Fruit fly (Drosophila melanogaster) whole organism, embryonic: ENCODE results near the gene CG4497.

ENCODE experiments used
- Antp ChIP-seq: fragments of 200-800 bp; sonication (Bioruptor generic); optimal IDR thresholded peaks from 3 replicates; lab custom pipeline; 2016; ENCODE audit warnings: missing biosample characterization, missing genetic modification characterization
- Asciz ChIP-seq: fragments of 200-800 bp; sonication (Bioruptor generic); optimal IDR thresholded peaks from 2 replicates; lab custom pipeline; 2017; ENCODE audit warnings: missing biosample characterization, mild to moderate bottlenecking, missing genetic modification characterization, missing genetic modification reagents
- BEAF-32 ChIP-seq: fragments of 200-800 bp; sonication (Bioruptor generic); optimal IDR thresholded peaks from 3 replicates; lab custom pipeline; 2017; ENCODE audit warnings: missing biosample characterization, missing genetic modification characterization, mild to moderate bottlenecking, moderate library complexity, missing genetic modification reagents
- Bteb2 ChIP-seq: fragments of 200-800 bp; sonication (Bioruptor generic); optimal IDR thresholded peaks from 2 replicates; lab custom pipeline; 2016; ENCODE audit warnings: missing biosample characterization, missing genetic modification characterization
- CG10366 ChIP-seq: fragments of 200-800 bp; sonication (Bioruptor generic); IDR thresholded peaks from 2 replicates; pipeline ENCODE4 v1.3.6; 2022; ENCODE audit warnings: missing biosample characterization, missing genetic modification characterization
- CG12219 ChIP-seq: fragments of 200-800 bp; sonication (Bioruptor generic); optimal IDR thresholded peaks from 3 replicates; lab custom pipeline; 2018; ENCODE audit warnings: missing biosample characterization, mild to moderate bottlenecking, missing genetic modification characterization
- CG13287 ChIP-seq: fragments of 200-800 bp; sonication (Bioruptor generic); IDR thresholded peaks from 2 replicates; pipeline ENCODE4 v1.3.6; 2022; ENCODE audit warnings: missing biosample characterization, missing genetic modification characterization; ENCODE audit not compliant: partially characterized antibody
- CG14441 ChIP-seq: fragments of 200-800 bp; sonication (Bioruptor generic); IDR thresholded peaks from 2 replicates; pipeline ENCODE4 v1.3.6; 2022; ENCODE audit warnings: missing biosample characterization, missing genetic modification characterization
- CG17361 ChIP-seq: fragments of 200-800 bp; sonication (Bioruptor generic); IDR thresholded peaks from 3 replicates; pipeline ENCODE4 v1.3.6; 2022; ENCODE audit warnings: missing biosample characterization, missing genetic modification characterization
- CG2129 ChIP-seq: fragments of 200-800 bp; sonication (Bioruptor generic); IDR thresholded peaks from 2 replicates; pipeline ENCODE4 v1.3.6; 2022; ENCODE audit warnings: missing biosample characterization, missing genetic modification characterization; ENCODE audit not compliant: partially characterized antibody
- CG32772 ChIP-seq: fragments of 200-800 bp; sonication (Bioruptor generic); IDR thresholded peaks from 2 replicates; pipeline ENCODE4 v1.3.6; 2022; ENCODE audit warnings: missing biosample characterization, missing genetic modification characterization
- CG33213 ChIP-seq: fragments of 200-800 bp; sonication (Bioruptor generic); optimal IDR thresholded peaks from 3 replicates; lab custom pipeline; 2016; ENCODE audit warnings: missing biosample characterization, missing genetic modification characterization
- CG6689 ChIP-seq: fragments of 200-800 bp; sonication (Bioruptor generic); IDR thresholded peaks from 2 replicates; pipeline ENCODE4 v1.3.6; 2022; ENCODE audit warnings: missing biosample characterization, missing genetic modification characterization
- CG6813 ChIP-seq: fragments of 200-800 bp; sonication (Bioruptor generic); optimal IDR thresholded peaks from 2 replicates; lab custom pipeline; 2017; ENCODE audit warnings: missing biosample characterization, missing genetic modification characterization, mild to moderate bottlenecking, moderate library complexity, missing genetic modification reagents
- CG7839 ChIP-seq: fragments of 200-800 bp; sonication (Bioruptor generic); optimal IDR thresholded peaks from 3 replicates; lab custom pipeline; 2018; ENCODE audit warnings: missing biosample characterization, mild to moderate bottlenecking, missing genetic modification characterization, moderate library complexity
- CG8478 ChIP-seq: fragments of >200 bp; optimal IDR thresholded peaks from 2 replicates; lab custom pipeline; 2018
- Dfd ChIP-seq, 2 experiments: fragments of >200 bp; optimal IDR thresholded peaks; 2 replicates each; lab custom pipeline; 2017; ENCODE audit warnings: missing biosample characterization in 2 of 2, missing genetic modification characterization in 2 of 2
- Dref ChIP-seq: fragments of 200-800 bp; sonication (Bioruptor generic); IDR thresholded peaks from 2 replicates; pipeline ENCODE4 v1.3.6; 2022; ENCODE audit warnings: missing biosample characterization, missing genetic modification characterization
- Eip74EF ChIP-seq, 2 experiments: fragments of 200-800 bp in 1 of 2; fragments of >200 bp in 1 of 2; sonication (Bioruptor generic) in 1 of 2; optimal IDR thresholded peaks; 2 replicates each; lab custom pipeline; 2017 to 2019; ENCODE audit warnings: missing biosample characterization in 2 of 2, missing genetic modification characterization in 2 of 2, mild to moderate bottlenecking in 1 of 2, moderate library complexity in 1 of 2
- GATAe ChIP-seq: fragments of 200-800 bp; sonication (Bioruptor generic); conservative IDR thresholded peaks from 2 replicates; pipeline ENCODE4 v1.3.6; 2022; ENCODE audit warnings: missing biosample characterization, missing genetic modification characterization
- H15 ChIP-seq: fragments of 200-800 bp; sonication (Bioruptor generic); IDR thresholded peaks from 3 replicates; pipeline ENCODE4 v1.3.6; 2022; ENCODE audit warnings: missing biosample characterization, missing genetic modification characterization
- HmgD ChIP-seq: fragments of 200-800 bp; sonication (Bioruptor generic); optimal IDR thresholded peaks from 3 replicates; lab custom pipeline; 2016; ENCODE audit warnings: missing biosample characterization, missing genetic modification characterization
- HmgZ ChIP-seq: fragments of 200-800 bp; sonication (Bioruptor generic); optimal IDR thresholded peaks from 2 replicates; lab custom pipeline; 2018; ENCODE audit warnings: missing biosample characterization, mild to moderate bottlenecking, missing genetic modification characterization
- Hmr ChIP-seq: fragments of 200-800 bp; sonication (Bioruptor generic); optimal IDR thresholded peaks from 3 replicates; lab custom pipeline; 2017; ENCODE audit warnings: mild to moderate bottlenecking, missing biosample characterization, missing genetic modification reagents, missing genetic modification characterization
- Hmx ChIP-seq: fragments of 200-800 bp; sonication (Bioruptor generic); optimal IDR thresholded peaks from 2 replicates; lab custom pipeline; 2016; ENCODE audit warnings: missing biosample characterization, missing genetic modification characterization
- Hr51 ChIP-seq, 2 experiments: fragments of 200-800 bp; sonication (Bioruptor generic); optimal IDR thresholded peaks; 2 replicates in 1 of 2; 3 replicates in 1 of 2; lab custom pipeline; 2016 to 2018; ENCODE audit warnings: missing biosample characterization in 2 of 2, missing genetic modification characterization in 2 of 2, mild to moderate bottlenecking in 1 of 2, moderate library complexity in 1 of 2
- MTF-1 ChIP-seq: fragments of 200-800 bp; sonication (Bioruptor generic); optimal IDR thresholded peaks from 2 replicates; lab custom pipeline; 2018; ENCODE audit warnings: missing biosample characterization, mild to moderate bottlenecking, missing genetic modification characterization, borderline replicate concordance
- Meics ChIP-seq: fragments of 200-800 bp; sonication (Bioruptor generic); optimal IDR thresholded peaks from 2 replicates; lab custom pipeline; 2017; ENCODE audit warnings: missing biosample characterization, mild to moderate bottlenecking, missing genetic modification characterization
- Mrtf ChIP-seq: fragments of 200-800 bp; sonication (Bioruptor generic); IDR thresholded peaks from 3 replicates; pipeline ENCODE4 v1.3.6; 2022; ENCODE audit warnings: missing biosample characterization, missing genetic modification characterization
- NFAT ChIP-seq: fragments of 200-800 bp; sonication (Bioruptor generic); IDR thresholded peaks from 2 replicates; pipeline ENCODE4 v1.3.6; 2022; ENCODE audit warnings: missing biosample characterization, missing genetic modification characterization
- NK7.1 ChIP-seq: fragments of 200-800 bp; sonication (Bioruptor generic); optimal IDR thresholded peaks from 3 replicates; lab custom pipeline; 2016; ENCODE audit warnings: missing biosample characterization, missing genetic modification characterization
- Nf-YC ChIP-seq: fragments of 200-800 bp; optimal IDR thresholded peaks from 3 replicates; lab custom pipeline; 2019; ENCODE audit warnings: missing biosample characterization, mild to moderate bottlenecking, missing genetic modification characterization, moderate library complexity
- al ChIP-seq: fragments of 200-800 bp; sonication (Bioruptor generic); IDR thresholded peaks from 2 replicates; pipeline ENCODE4 v1.3.6; 2022; ENCODE audit warnings: missing biosample characterization, missing genetic modification characterization
- ash1 ChIP-seq: fragments of 200-800 bp; sonication (Bioruptor generic); optimal IDR thresholded peaks from 2 replicates; lab custom pipeline; 2018; ENCODE audit warnings: missing biosample characterization, mild to moderate bottlenecking, missing genetic modification characterization
- bigmax ChIP-seq: fragments of 200-800 bp; sonication (Bioruptor generic); optimal IDR thresholded peaks from 2 replicates; lab custom pipeline; 2018; ENCODE audit warnings: missing biosample characterization, mild to moderate bottlenecking, missing genetic modification characterization
- bsh ChIP-seq, 2 experiments: fragments of 200-800 bp; sonication (Bioruptor generic); optimal IDR thresholded peaks; 2 replicates each; lab custom pipeline; 2017 to 2018; ENCODE audit warnings: mild to moderate bottlenecking in 2 of 2, missing biosample characterization in 2 of 2, missing genetic modification characterization in 2 of 2, moderate library complexity in 1 of 2
- chif ChIP-seq, 2 experiments: fragments of 200-800 bp; sonication (Bioruptor generic); optimal IDR thresholded peaks; 3 replicates each; lab custom pipeline; 2016; ENCODE audit warnings: missing biosample characterization in 2 of 2, missing genetic modification characterization in 2 of 2
- chinmo ChIP-seq: fragments of 200-800 bp; sonication (Bioruptor generic); IDR thresholded peaks from 4 replicates; pipeline ENCODE4 v1.3.6; 2022; ENCODE audit warnings: missing biosample characterization, missing genetic modification characterization; ENCODE audit not compliant: partially characterized antibody
- corto ChIP-seq: fragments of 200-800 bp; sonication (Bioruptor generic); optimal IDR thresholded peaks from 2 replicates; lab custom pipeline; 2016; ENCODE audit warnings: missing biosample characterization, mild to moderate bottlenecking, missing genetic modification characterization, moderate library complexity
- dpn ChIP-seq, 2 experiments: fragments of 200-800 bp; sonication (Bioruptor generic); optimal IDR thresholded peaks; 3 replicates each; lab custom pipeline; 2016; ENCODE audit warnings: missing biosample characterization in 2 of 2, missing genetic modification characterization in 2 of 2
- fd64A ChIP-seq: fragments of 200-800 bp; sonication (Bioruptor generic); optimal IDR thresholded peaks from 3 replicates; lab custom pipeline; 2018; ENCODE audit warnings: missing biosample characterization, mild to moderate bottlenecking, missing genetic modification characterization
- maf-S ChIP-seq: fragments of 200-800 bp; sonication (Bioruptor generic); optimal IDR thresholded peaks from 2 replicates; lab custom pipeline; 2016; ENCODE audit warnings: missing biosample characterization, missing genetic modification characterization
- peb ChIP-seq: fragments of 200-800 bp; sonication (Bioruptor generic); IDR thresholded peaks from 2 replicates; pipeline ENCODE4 v1.3.6; 2022; ENCODE audit warnings: missing biosample characterization, missing genetic modification characterization
- pho ChIP-seq: fragments of 200-800 bp; sonication (Bioruptor generic); optimal IDR thresholded peaks from 2 replicates; lab custom pipeline; 2016; ENCODE audit warnings: missing biosample characterization, missing genetic modification characterization
- pzg ChIP-seq: fragments of 200-800 bp; sonication (Bioruptor generic); optimal IDR thresholded peaks from 3 replicates; lab custom pipeline; 2018; ENCODE audit warnings: missing biosample characterization, mild to moderate bottlenecking, missing genetic modification characterization, moderate library complexity
- rib ChIP-seq: fragments of 200-800 bp; sonication (Bioruptor generic); IDR thresholded peaks from 2 replicates; pipeline ENCODE4 v1.3.6; 2022; ENCODE audit warnings: missing biosample characterization, missing genetic modification characterization
- sens ChIP-seq: fragments of 200-800 bp; sonication (Bioruptor generic); peaks from one replicate; lab custom pipeline; 2016; ENCODE audit warnings: missing biosample characterization, missing genetic modification characterization
- sens-2 ChIP-seq: fragments of 200-800 bp; sonication (Bioruptor generic); IDR thresholded peaks from 2 replicates; pipeline ENCODE4 v1.3.6; 2022; ENCODE audit warnings: missing biosample characterization, missing genetic modification characterization
- sima ChIP-seq: fragments of 200-800 bp; sonication (Bioruptor generic); optimal IDR thresholded peaks from 2 replicates; lab custom pipeline; 2016; ENCODE audit warnings: missing biosample characterization, missing genetic modification characterization
- unpg ChIP-seq: fragments of 200-800 bp; sonication (Bioruptor generic); optimal IDR thresholded peaks from 3 replicates; lab custom pipeline; 2018; ENCODE audit warnings: missing biosample characterization, mild to moderate bottlenecking, missing genetic modification characterization, moderate library complexity
- zfh1 ChIP-seq: fragments of 200-800 bp; sonication (Bioruptor generic); IDR thresholded peaks from 3 replicates; pipeline ENCODE4 v1.3.6; 2022; ENCODE audit warnings: missing biosample characterization, missing genetic modification characterization
- zfh2 ChIP-seq: fragments of 200-800 bp; sonication (Bioruptor generic); optimal IDR thresholded peaks from 2 replicates; lab custom pipeline; 2016; ENCODE audit warnings: missing biosample characterization, missing genetic modification characterization

The CG4497 gene

DNA sequence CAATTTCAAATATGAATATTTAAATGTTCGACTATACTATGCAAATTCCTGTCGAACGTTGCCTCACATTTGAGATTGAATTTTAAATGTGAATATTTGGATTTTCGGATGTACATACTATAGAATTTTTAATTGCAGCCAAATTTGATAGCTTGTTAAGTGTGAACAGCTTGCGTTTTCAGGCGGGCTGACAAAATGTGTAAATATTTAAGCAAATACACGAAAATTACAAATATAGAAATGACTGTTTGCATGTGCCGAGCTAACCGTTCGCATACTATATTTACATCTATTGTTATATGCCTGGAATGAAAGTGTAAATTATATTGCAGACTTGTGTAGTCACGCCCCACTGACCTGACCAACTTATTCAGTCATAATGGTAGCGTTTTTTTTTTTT is 21.3 kb upstream of the CG4497 start (continued):
- no peak for TF ChIP-seq CG14441 (GFP tag; lab: Robert Waterston, UW)
- TF ChIP-seq sens-2 (GFP tag; lab: Robert Waterston, UW) = no peak
- TF ChIP-seq unpg (GFP tag; lab: Kevin White, UChicago) = peak; percentile 28
- TF ChIP-seq BEAF-32 = no peak
- no peak for TF ChIP-seq ash1
- TF ChIP-seq sima (GFP tag; lab: Kevin White, UChicago) = no peak
- no peak for TF ChIP-seq CG6689 (GFP tag; lab: Robert Waterston, UW)
- peak; percentile 51 for TF ChIP-seq Asciz (GFP tag; lab: Kevin White, UChicago)
- TF ChIP-seq Hmx (GFP tag; lab: Kevin White, UChicago) = no peak
- TF ChIP-seq NFAT (GFP tag; lab: Robert Waterston, UW) = no peak
- peak; percentile 7 for TF ChIP-seq CG7839
- no peak for TF ChIP-seq CG12219 (GFP tag; lab: Kevin White, UChicago)
- no peak for TF ChIP-seq Dfd (GFP tag; optimal IDR thresholded peaks at IDR 0.05; lab: Kevin White, UChicago)
- no peak for TF ChIP-seq HmgZ (tag; lab: Kevin White, UChicago)
- TF ChIP-seq MTF-1 = peak; percentile 13
- no peak for TF ChIP-seq pzg
- no peak for TF ChIP-seq bigmax
- no peak for TF ChIP-seq chif (GFP tag; optimal IDR thresholded peaks at IDR 0.05; lab: Kevin White, UChicago)
- peak; percentile 14 for TF ChIP-seq Meics (GFP tag; lab: Kevin White, UChicago)
- TF ChIP-seq zfh1 = no peak
- no peak for TF ChIP-seq CG33213 (GFP tag; lab: Kevin White, UChicago)
- TF ChIP-seq fd64A (GFP tag; lab: Kevin White, UChicago) = peak; percentile 24
- no peak for TF ChIP-seq Mrtf
- no peak for TF ChIP-seq CG2129 (GFP tag; lab: Robert Waterston, UW)
- TF ChIP-seq CG32772 (GFP tag; lab: Robert Waterston, UW) = no peak
- no peak for TF ChIP-seq corto (GFP tag; lab: Kevin White, UChicago)
- TF ChIP-seq Dref = no peak
- TF ChIP-seq peb = no peak
- TF ChIP-seq Bteb2 (GFP tag; lab: Kevin White, UChicago) = no peak
- TF ChIP-seq al = no peak
- TF ChIP-seq CG10366 (GFP tag; lab: Robert Waterston, UW) = no peak
- no peak for TF ChIP-seq CG17361
- TF ChIP-seq Eip74EF (GFP tag; optimal IDR thresholded peaks at IDR 0.05; lab: Kevin White, UChicago) = no peak
- no peak for TF ChIP-seq GATAe (GFP tag; lab: Robert Waterston, UW)
- no peak for TF ChIP-seq CG8478
- no peak for TF ChIP-seq Hr51 (GFP tag; optimal IDR thresholded peaks at IDR 0.05; lab: Kevin White, UChicago)
- no peak for TF ChIP-seq H15 (GFP tag; lab: Robert Waterston, UW)
- TF ChIP-seq dpn (GFP tag; optimal IDR thresholded peaks at IDR 0.05; lab: Kevin White, UChicago) = no peak
- TF ChIP-seq NK7.1 (GFP tag; lab: Kevin White, UChicago) = no peak
- peak; percentile 65 for TF ChIP-seq sens (GFP tag; lab: Kevin White, UChicago)
- no peak for TF ChIP-seq CG13287 (GFP tag; lab: Robert Waterston, UW)
- TF ChIP-seq maf-S (GFP tag; lab: Kevin White, UChicago) = no peak
- TF ChIP-seq Nf-YC (tag; lab: Kevin White, UChicago) = no peak
- TF ChIP-seq chinmo (GFP tag; lab: Robert Waterston, UW) = no peak
- TF ChIP-seq zfh2 (GFP tag; lab: Kevin White, UChicago) = no peak
- peak; percentile 15 for TF ChIP-seq CG6813 (GFP tag; lab: Kevin White, UChicago)
- no peak for TF ChIP-seq HmgD (GFP tag; lab: Kevin White, UChicago)
- peak in 1 of 2 experiments; percentile 30 for TF ChIP-seq bsh (GFP tag; optimal IDR thresholded peaks at IDR 0.05; lab: Kevin White, UChicago)
- peak; percentile 41 for TF ChIP-seq Hmr
- TF ChIP-seq pho (GFP tag; lab: Kevin White, UChicago) = no peak
- no peak for TF ChIP-seq Antp
- TF ChIP-seq rib = no peak
